Worm (Caenorhabditis elegans) whole organism, early embryonic: ENCODE measurements around the gene C10A4.6.

Source experiments
- F13C5.2 ChIP-seq: sonication (generic microtip); optimal IDR thresholded peaks from 2 replicates; lab custom pipeline; 2017; ENCODE audit warnings: mild to moderate bottlenecking, missing genetic modification characterization, inconsistent platforms, missing compliant biosample characterization
- ama-1 ChIP-seq: fragments of 150-350 bp; optimal IDR thresholded peaks from 2 replicates; lab custom pipeline; 2014
- ceh-13 ChIP-seq: fragments of 200-800 bp; sonication (Bioruptor generic); optimal IDR thresholded peaks from 2 replicates; lab custom pipeline; 2018; ENCODE audit warnings: mild to moderate bottlenecking, missing genetic modification characterization, missing compliant biosample characterization
- ceh-36 ChIP-seq: sonication (generic microtip); optimal IDR thresholded peaks from 2 replicates; lab custom pipeline; 2016; ENCODE audit warnings: missing genetic modification characterization, inconsistent platforms, missing compliant biosample characterization
- flt-1 ChIP-seq: fragments of 200-800 bp; sonication (Bioruptor generic); IDR thresholded peaks from 2 replicates; pipeline ENCODE4 v1.3.6; 2022; ENCODE audit warnings: missing genetic modification characterization, missing compliant biosample characterization
- tbx-11 ChIP-seq: fragments of 200-800 bp; sonication (Bioruptor generic); IDR thresholded peaks from 2 replicates; pipeline ENCODE4 v1.3.6; 2022; ENCODE audit warnings: missing genetic modification characterization, missing compliant biosample characterization

ce11 chrX:7416082-7416481, 25.7 kb downstream of the C10A4.6 start, which contains the start of gene C10A4.1:
- no peak for TF ChIP-seq ceh-36 (tag; lab: Kevin White, UChicago)
- no peak for TF ChIP-seq ceh-13 (GFP tag; lab: Kevin White, UChicago)
- no peak for TF ChIP-seq flt-1 (GFP tag; lab: Robert Waterston, UW)
- no peak for TF ChIP-seq ama-1 (lab: Kevin White, UChicago)
- TF ChIP-seq tbx-11 (GFP tag; lab: Robert Waterston, UW), result no peak
- TF ChIP-seq F13C5.2 (tag; lab: Kevin White, UChicago), result no peak
